Worm (Caenorhabditis elegans) whole organism, L4/young adult: ENCODE measurements around the gene spe-17.

Experiments used
- W03F9.2 ChIP-seq: fragments of 150-350 bp; optimal IDR thresholded peaks from 2 replicates; lab custom pipeline; 2014; ENCODE audit warnings: missing biosample characterization, missing genetic modification characterization
- dao-5 ChIP-seq: sonication (generic microtip); optimal IDR thresholded peaks from 2 replicates; lab custom pipeline; 2016; ENCODE audit warnings: missing genotype, missing genetic modification characterization, moderate library complexity, missing compliant biosample characterization
- him-1 ChIP-seq: sonication (generic microtip); optimal IDR thresholded peaks from 2 replicates; lab custom pipeline; 2016; ENCODE audit warnings: missing genotype, missing genetic modification reagents, missing genetic modification characterization, missing compliant biosample characterization

ce11 chrIV:11986407-11986806 lies 26.8 kb upstream of the spe-17 start:
- no peak for TF ChIP-seq dao-5
- no peak for TF ChIP-seq W03F9.2 (tag; lab: Kevin White, UChicago)
- no peak for TF ChIP-seq him-1 (tag; lab: Kevin White, UChicago)
